Worm (Caenorhabditis elegans) whole organism, young adult: ENCODE data around the gene hmg-1.1.

Experiments
- C06A6.2 ChIP-seq: fragments of 200-800 bp; sonication (Bioruptor generic); conservative IDR thresholded peaks from 2 replicates; pipeline ENCODE4 v1.3.6; 2022; ENCODE audit warnings: missing genetic modification characterization, missing compliant biosample characterization
- D2030.7 ChIP-seq: fragments of 200-800 bp; sonication (Bioruptor generic); IDR thresholded peaks from 2 replicates; pipeline ENCODE4 v1.3.6; 2022; ENCODE audit warnings: missing genetic modification reagents, missing genetic modification characterization, missing compliant biosample characterization
- F33H1.4 ChIP-seq: fragments of 200-800 bp; sonication (Bioruptor generic); IDR thresholded peaks from 2 replicates; pipeline ENCODE4 v1.3.6; 2022; ENCODE audit warnings: missing genetic modification reagents, missing genetic modification characterization, missing compliant biosample characterization
- F52B5.7 ChIP-seq: sonication (generic microtip); optimal IDR thresholded peaks from 2 replicates; lab custom pipeline; 2016; ENCODE audit warnings: mild to moderate bottlenecking, missing genetic modification characterization, missing compliant biosample characterization
- F55B11.4 ChIP-seq: sonication (generic microtip); optimal IDR thresholded peaks from 2 replicates; lab custom pipeline; 2016; ENCODE audit warnings: missing compliant biosample characterization, missing genetic modification characterization, borderline replicate concordance; ENCODE audit not compliant: insufficient read depth
- F57A8.1 ChIP-seq: fragments of 200-800 bp; sonication (Bioruptor generic); optimal IDR thresholded peaks from 2 replicates; lab custom pipeline; 2018; ENCODE audit warnings: mild to moderate bottlenecking, missing genetic modification characterization, moderate library complexity, missing compliant biosample characterization
- F57C9.4 ChIP-seq: sonication (generic microtip); optimal IDR thresholded peaks from 2 replicates; lab custom pipeline; 2017; ENCODE audit warnings: mild to moderate bottlenecking, missing genetic modification characterization, missing compliant biosample characterization
- K11D2.4 ChIP-seq: fragments of 200-800 bp; sonication (Bioruptor generic); IDR thresholded peaks from 2 replicates; pipeline ENCODE4 v1.3.6; 2022; ENCODE audit warnings: missing genetic modification reagents, missing genetic modification characterization, missing compliant biosample characterization
- Y79H2A.3 ChIP-seq: fragments of 200-800 bp; sonication (Bioruptor generic); conservative IDR thresholded peaks from 2 replicates; pipeline ENCODE4 v1.3.6; 2022; ENCODE audit warnings: missing genetic modification reagents, missing genetic modification characterization, missing compliant biosample characterization
- ZK185.1 ChIP-seq: sonication (generic microtip); optimal IDR thresholded peaks from 2 replicates; lab custom pipeline; 2016; ENCODE audit warnings: mild to moderate bottlenecking, missing genetic modification characterization, missing compliant biosample characterization; ENCODE audit not compliant: poor library complexity, severe bottlenecking
- ama-1 ChIP-seq, 3 experiments: fragments of 150-350 bp in 1 of 3; sonication (generic microtip) in 2 of 3; optimal IDR thresholded peaks; 2 replicates each; lab custom pipeline; 2014 to 2018; ENCODE audit warnings: missing biosample characterization in 2 of 3, missing genetic modification characterization in 2 of 3, missing genetic modification reagents in 2 of 3
- aptf-2 ChIP-seq: fragments of 200-800 bp; sonication (Bioruptor generic); conservative IDR thresholded peaks from 2 replicates; pipeline ENCODE4 v1.3.6; 2022; ENCODE audit warnings: missing genetic modification reagents, missing genetic modification characterization, missing compliant biosample characterization
- aptf-3 ChIP-seq: fragments of 200-800 bp; sonication (Bioruptor generic); IDR thresholded peaks from 2 replicates; pipeline ENCODE4 v1.3.6; 2022; ENCODE audit warnings: missing genetic modification characterization, missing compliant biosample characterization
- atf-7 ChIP-seq: sonication (generic microtip); optimal IDR thresholded peaks from 2 replicates; lab custom pipeline; 2017; ENCODE audit warnings: mild to moderate bottlenecking, missing genetic modification characterization, missing compliant biosample characterization
- bed-1 ChIP-seq: fragments of 200-800 bp; sonication (Bioruptor generic); IDR thresholded peaks from 2 replicates; pipeline ENCODE4 v1.3.6; 2022; ENCODE audit warnings: missing genetic modification reagents, missing genetic modification characterization, missing compliant biosample characterization
- ccch-3 ChIP-seq: fragments of 200-800 bp; sonication (Bioruptor generic); optimal IDR thresholded peaks from 2 replicates; lab custom pipeline; 2018; ENCODE audit warnings: mild to moderate bottlenecking, missing genetic modification characterization, missing compliant biosample characterization
- ceh-27 ChIP-seq: fragments of 200-800 bp; sonication (Bioruptor generic); optimal IDR thresholded peaks from 2 replicates; lab custom pipeline; 2018; ENCODE audit warnings: mild to moderate bottlenecking, missing genetic modification characterization, moderate library complexity, missing compliant biosample characterization
- ceh-91 ChIP-seq: fragments of 200-800 bp; sonication (Bioruptor generic); IDR thresholded peaks from 2 replicates; pipeline ENCODE4 v1.3.6; 2022; ENCODE audit warnings: missing genetic modification reagents, missing genetic modification characterization, missing compliant biosample characterization
- die-1 ChIP-seq: sonication (generic microtip); optimal IDR thresholded peaks from 2 replicates; lab custom pipeline; 2016; ENCODE audit warnings: missing genotype, mild to moderate bottlenecking, missing genetic modification characterization, missing compliant biosample characterization
- egl-44 ChIP-seq: fragments of 200-800 bp; sonication (Bioruptor generic); IDR thresholded peaks from 2 replicates; pipeline ENCODE4 v1.3.6; 2022; ENCODE audit warnings: missing genetic modification reagents, missing genetic modification characterization, missing compliant biosample characterization
- hlh-12 ChIP-seq: sonication (generic microtip); optimal IDR thresholded peaks from 2 replicates; lab custom pipeline; 2016; ENCODE audit warnings: missing genetic modification characterization, missing compliant biosample characterization
- hsf-1 ChIP-seq: fragments of 200-800 bp; sonication (Bioruptor generic); IDR thresholded peaks from 2 replicates; pipeline ENCODE4 v1.3.6; 2022; ENCODE audit warnings: missing genetic modification reagents, missing genetic modification characterization, missing compliant biosample characterization
- let-526 ChIP-seq: fragments of 200-800 bp; sonication (Bioruptor generic); IDR thresholded peaks from 2 replicates; pipeline ENCODE4 v1.3.6; 2022; ENCODE audit warnings: missing genetic modification reagents, missing genetic modification characterization, missing compliant biosample characterization
- lin-35 ChIP-seq, 3 experiments: fragments of 150-350 bp in 2 of 3; sonication (generic microtip) in 1 of 3; optimal IDR thresholded peaks; 2 replicates each; lab custom pipeline; 2014 to 2018; ENCODE audit warnings: missing biosample characterization in 3 of 3, missing genetic modification characterization in 3 of 3, missing genetic modification reagents in 3 of 3
- lin-40 ChIP-seq: sonication (generic microtip); optimal IDR thresholded peaks from 2 replicates; lab custom pipeline; 2016; ENCODE audit warnings: missing genetic modification characterization, mild to moderate bottlenecking, missing compliant biosample characterization, missing genotype, missing genetic modification reagents
- madf-10 ChIP-seq: sonication (generic microtip); optimal IDR thresholded peaks from 2 replicates; lab custom pipeline; 2016; ENCODE audit warnings: mild to moderate bottlenecking, missing genetic modification characterization, missing compliant biosample characterization
- madf-6 ChIP-seq: fragments of 200-800 bp; sonication (Bioruptor generic); IDR thresholded peaks from 2 replicates; pipeline ENCODE4 v1.3.6; 2022; ENCODE audit warnings: missing genetic modification reagents, missing genetic modification characterization, missing compliant biosample characterization
- mcd-1 ChIP-seq: fragments of 200-800 bp; sonication (Bioruptor generic); IDR thresholded peaks from 2 replicates; pipeline ENCODE4 v1.3.6; 2022; ENCODE audit warnings: missing genetic modification reagents, missing genetic modification characterization, missing compliant biosample characterization
- mxl-1 ChIP-seq: sonication (generic microtip); optimal IDR thresholded peaks from 2 replicates; lab custom pipeline; 2016; ENCODE audit warnings: missing genetic modification characterization, missing compliant biosample characterization
- nhr-120 ChIP-seq: fragments of 200-800 bp; sonication (Bioruptor generic); IDR thresholded peaks from 2 replicates; pipeline ENCODE4 v1.3.6; 2022; ENCODE audit warnings: missing genetic modification characterization, missing compliant biosample characterization
- nhr-27 ChIP-seq: fragments of 200-800 bp; sonication (Bioruptor generic); optimal IDR thresholded peaks from 2 replicates; lab custom pipeline; 2018; ENCODE audit warnings: mild to moderate bottlenecking, missing genetic modification characterization, moderate library complexity, missing compliant biosample characterization
- repo-1 ChIP-seq: sonication (generic microtip); optimal IDR thresholded peaks from 2 replicates; lab custom pipeline; 2017; ENCODE audit warnings: mild to moderate bottlenecking, missing genetic modification characterization, missing compliant biosample characterization
- rpc-1 ChIP-seq, 2 experiments: fragments of 150-350 bp in 1 of 2; sonication (generic microtip) in 1 of 2; optimal IDR thresholded peaks; 2 replicates each; lab custom pipeline; 2014 to 2018; ENCODE audit warnings: missing biosample characterization in 1 of 2, missing genetic modification characterization in 1 of 2, missing genetic modification reagents in 1 of 2, missing genotype in 1 of 2
- sea-2 ChIP-seq: fragments of 200-800 bp; sonication (Bioruptor generic); IDR thresholded peaks from 2 replicates; pipeline ENCODE4 v1.3.6; 2022; ENCODE audit warnings: missing genetic modification characterization, missing compliant biosample characterization
- snpc-1.3 ChIP-seq: sonication (generic microtip); optimal IDR thresholded peaks from 2 replicates; lab custom pipeline; 2017; ENCODE audit warnings: missing genetic modification characterization, mild to moderate bottlenecking, missing compliant biosample characterization, antibody characterized with exemption, moderate library complexity, missing genotype, missing genetic modification reagents; ENCODE audit not compliant: insufficient read depth
- snpc-4 ChIP-seq, 5 experiments: fragments of 150-350 bp in 1 of 5; sonication (generic microtip) in 4 of 5; optimal IDR thresholded peaks; 2 replicates each; lab custom pipeline; 2014 to 2018; ENCODE audit warnings: missing genetic modification characterization in 5 of 5, missing biosample characterization in 3 of 5, antibody characterized with exemption in 2 of 5, mild to moderate bottlenecking in 2 of 5, missing compliant biosample characterization in 2 of 5, missing genotype in 2 of 5, moderate library complexity in 2 of 5, missing genetic modification reagents in 1 of 5
- tlf-1 ChIP-seq: fragments of 200-800 bp; sonication (Bioruptor generic); optimal IDR thresholded peaks from 2 replicates; lab custom pipeline; 2018; ENCODE audit warnings: mild to moderate bottlenecking, missing genetic modification characterization, missing compliant biosample characterization
- unc-130 ChIP-seq: sonication (generic microtip); optimal IDR thresholded peaks from 2 replicates; lab custom pipeline; 2016; ENCODE audit warnings: missing genetic modification reagents, missing genetic modification characterization, missing compliant biosample characterization
- zfh-2 ChIP-seq: fragments of 200-800 bp; sonication (Bioruptor generic); conservative IDR thresholded peaks from 2 replicates; pipeline ENCODE4 v1.3.6; 2022; ENCODE audit warnings: missing genetic modification reagents, missing genetic modification characterization, missing compliant biosample characterization
- ztf-18 ChIP-seq: sonication (generic microtip); optimal IDR thresholded peaks from 2 replicates; lab custom pipeline; 2016; ENCODE audit warnings: missing genotype, mild to moderate bottlenecking, missing genetic modification characterization, missing compliant biosample characterization
- ztf-22 ChIP-seq: fragments of 200-800 bp; sonication (Bioruptor generic); optimal IDR thresholded peaks from 2 replicates; lab custom pipeline; 2018; ENCODE audit warnings: mild to moderate bottlenecking, missing genetic modification characterization, moderate library complexity, missing compliant biosample characterization
- ztf-26 ChIP-seq: sonication (generic microtip); optimal IDR thresholded peaks from 2 replicates; lab custom pipeline; 2017; ENCODE audit warnings: missing genetic modification characterization, missing compliant biosample characterization
- ztf-6 ChIP-seq: fragments of 200-800 bp; sonication (Bioruptor generic); IDR thresholded peaks from 2 replicates; pipeline ENCODE4 v1.3.6; 2022; ENCODE audit warnings: missing genetic modification reagents, missing genetic modification characterization, missing compliant biosample characterization

The hmg-1.1 gene

DNA sequence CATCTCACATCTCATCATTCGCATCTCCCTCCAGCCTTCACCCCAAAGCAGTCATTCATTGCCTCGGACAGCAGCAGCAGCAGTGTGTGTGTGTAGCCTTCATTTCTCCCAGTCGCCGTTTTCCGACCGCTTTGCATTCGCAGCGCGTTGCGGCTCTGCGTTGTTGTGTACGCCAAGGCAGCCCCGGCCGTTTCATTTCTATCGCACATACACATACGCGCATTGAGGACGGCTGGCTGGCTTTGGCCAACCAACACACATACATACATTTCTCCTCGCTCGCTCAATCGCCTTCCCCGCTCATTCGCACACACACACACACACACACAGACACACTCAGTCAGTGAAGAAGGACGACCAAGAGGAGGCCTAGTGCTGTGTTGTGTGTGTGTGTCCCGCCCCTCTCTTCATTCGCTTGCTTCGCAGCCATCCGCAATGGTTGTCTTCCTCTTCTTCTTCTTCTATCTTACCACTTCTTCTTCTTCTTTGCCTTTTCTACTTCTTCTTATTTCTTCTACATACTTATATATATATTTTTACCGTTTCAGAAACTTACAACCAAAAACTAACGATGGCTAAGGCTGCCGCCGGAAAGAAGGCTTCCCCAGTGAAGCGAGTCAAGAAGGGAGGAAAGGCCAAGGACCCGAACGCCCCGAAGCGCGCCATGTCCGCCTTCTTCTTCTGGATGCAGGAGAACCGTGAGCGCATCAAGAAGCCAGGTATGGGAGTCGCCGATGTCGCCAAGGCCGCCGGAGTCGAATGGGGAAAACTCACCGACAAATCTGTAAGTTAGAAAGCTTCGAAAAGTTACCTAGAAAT is at the start of gene hmg-1.1 (continued):
- TF ChIP-seq ztf-22 (GFP tag; lab: Kevin White, UChicago) (no peak), aptf-2 (0 out of 2 replicates have a peak, but pooled peaks have one; percentile 42), lin-40 (tag; lab: Kevin White, UChicago) (peak; percentile 65), ZK185.1 (tag; lab: Kevin White, UChicago) (peak; percentile 41), D2030.7 (GFP tag; lab: Robert Waterston, UW) (no peak), F52B5.7 (no peak), mxl-1 (tag; lab: Kevin White, UChicago) (no peak), nhr-27 (tag; lab: Kevin White, UChicago) (no peak), F57A8.1 (GFP tag; lab: Kevin White, UChicago) (no peak), mcd-1 (GFP tag; lab: Robert Waterston, UW) (peak; percentile 69), ztf-6 (GFP tag; lab: Robert Waterston, UW) (no peak), ceh-91 (no peak), madf-6 (GFP tag; lab: Robert Waterston, UW) (no peak), ztf-26 (tag; lab: Kevin White, UChicago) (no peak), aptf-3 (GFP tag; lab: Robert Waterston, UW) (no peak), nhr-120 (GFP tag; lab: Robert Waterston, UW) (no peak), bed-1 (GFP tag; lab: Robert Waterston, UW) (no peak), atf-7 (tag; lab: Kevin White, UChicago) (peak; percentile 63), lin-35 (GFP tag; optimal IDR thresholded peaks at IDR 0.05; lab: Kevin White, UChicago) (peak in 1 of 3 experiments; percentile 75), F33H1.4 (GFP tag; lab: Robert Waterston, UW) (no peak), snpc-1.3 (no peak), die-1 (no peak), C06A6.2 (GFP tag; lab: Robert Waterston, UW) (peak; percentile 23; the same call in 1 of the 2 replicates), let-526 (GFP tag; lab: Robert Waterston, UW) (0 out of 2 replicates have a peak, but pooled peaks have one; percentile 38), ama-1 (optimal IDR thresholded peaks at IDR 0.05; lab: Kevin White, UChicago) (no peak), ama-1 (GFP tag; optimal IDR thresholded peaks at IDR 0.05; lab: Kevin White, UChicago) (no peak), madf-10 (tag; lab: Kevin White, UChicago) (peak; percentile 67), egl-44 (peak; percentile 56; the same call in 1 of the 2 replicates), K11D2.4 (GFP tag; lab: Robert Waterston, UW) (peak; percentile 19; the same call in 1 of the 2 replicates), hsf-1 (0 out of 2 replicates have a peak, but pooled peaks have one; percentile 7), unc-130 (GFP tag; lab: Kevin White, UChicago) (no peak), F57C9.4 (tag; lab: Kevin White, UChicago) (no peak), F55B11.4 (tag; lab: Kevin White, UChicago) (no peak), repo-1 (tag; lab: Kevin White, UChicago) (peak; percentile 17), ztf-18 (tag; lab: Kevin White, UChicago) (peak; percentile 82)

DNA sequence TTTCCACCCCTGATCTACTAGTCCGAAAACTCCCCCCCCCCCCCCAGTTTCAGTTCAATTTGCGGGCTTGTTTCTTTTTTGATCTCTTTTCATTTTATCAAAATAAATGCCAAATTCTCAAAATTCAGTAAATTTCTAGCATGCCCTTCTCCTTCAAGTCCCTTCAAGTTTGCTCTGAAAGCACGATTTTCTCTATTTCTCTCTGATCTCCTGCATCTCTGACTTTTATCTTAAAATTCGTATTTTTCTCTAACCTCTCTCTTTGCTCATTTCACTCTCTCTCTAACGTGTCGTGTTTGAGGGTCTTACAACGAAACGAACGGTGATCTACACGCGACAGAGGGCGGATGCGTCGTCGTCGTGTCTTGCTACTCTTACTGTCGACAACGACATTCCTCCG is 45.2 kb upstream of the hmg-1.1 start, which contains the start of gene ace-3:
Gene ace-3 (plus strand): TSS at position 301 of the 400 bp plus-strand sequence.
- TF ChIP-seq snpc-4 (GFP tag; optimal IDR thresholded peaks at IDR 0.05; lab: Kevin White, UChicago) (no peak), snpc-4 (tag; optimal IDR thresholded peaks at IDR 0.05; lab: Kevin White, UChicago) (no peak), zfh-2 (GFP tag; lab: Robert Waterston, UW) (no peak), tlf-1 (GFP tag; lab: Kevin White, UChicago) (no peak), rpc-1 (optimal IDR thresholded peaks at IDR 0.05; lab: Kevin White, UChicago) (no peak), rpc-1 (tag; optimal IDR thresholded peaks at IDR 0.05; lab: Kevin White, UChicago) (no peak), ccch-3 (GFP tag; lab: Kevin White, UChicago) (no peak), ztf-18 (tag; lab: Kevin White, UChicago) (no peak), ceh-27 (GFP tag; lab: Kevin White, UChicago) (no peak), Y79H2A.3 (no peak), unc-130 (GFP tag; lab: Kevin White, UChicago) (no peak), sea-2 (no peak), hlh-12 (tag; lab: Kevin White, UChicago) (no peak)
